Fruit fly (Drosophila melanogaster) whole organism, prepupa: ENCODE results near the gene Sol1.

Experiments used
- CG11902 ChIP-seq: fragments of 200-800 bp; sonication (Bioruptor generic); optimal IDR thresholded peaks from 3 replicates; lab custom pipeline; 2016; ENCODE audit warnings: missing biosample characterization, missing genetic modification characterization
- CG1621 ChIP-seq: fragments of 200-800 bp; sonication (Bioruptor generic); optimal IDR thresholded peaks from 3 replicates; lab custom pipeline; 2018; ENCODE audit warnings: missing biosample characterization, mild to moderate bottlenecking, missing genetic modification characterization
- Lpt ChIP-seq: fragments of 200-800 bp; sonication (Bioruptor generic); optimal IDR thresholded peaks from 3 replicates; lab custom pipeline; 2016; ENCODE audit warnings: missing biosample characterization, missing genetic modification characterization
- OdsH ChIP-seq: fragments of 200-800 bp; sonication (Bioruptor generic); optimal IDR thresholded peaks from 3 replicates; lab custom pipeline; 2016; ENCODE audit warnings: missing biosample characterization, missing genetic modification characterization

DNA sequence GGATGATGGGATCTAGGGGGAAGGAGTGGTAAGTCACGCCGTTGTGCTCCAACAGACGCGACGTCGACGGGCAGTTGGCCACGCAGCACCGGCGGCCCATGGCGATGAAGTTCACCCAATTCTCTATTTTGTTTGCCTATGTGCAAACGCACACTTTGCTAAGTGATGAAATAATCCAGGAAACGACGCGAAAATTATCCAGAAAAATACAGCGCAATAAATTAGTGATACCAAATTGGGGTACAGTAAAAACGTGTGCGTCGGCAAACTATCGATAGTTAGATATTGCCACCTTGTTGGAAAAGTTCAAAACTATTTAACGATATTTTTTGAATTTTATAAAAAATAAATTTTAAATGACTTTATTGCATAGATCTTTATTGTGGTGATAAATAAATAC, 30.0 kb upstream of the Sol1 start, which contains the start of gene MBD-R2:
- TF ChIP-seq Lpt (GFP tag; lab: Kevin White, UChicago) = no peak
- TF ChIP-seq OdsH (GFP tag; lab: Kevin White, UChicago) = no peak
- no peak for TF ChIP-seq CG11902 (GFP tag; lab: Kevin White, UChicago)
- TF ChIP-seq CG1621 (tag; lab: Kevin White, UChicago) = no peak
